Worm (Caenorhabditis elegans) whole organism, early embryonic: ENCODE measurements around the gene srh-11.

Experiments
- B0310.2 ChIP-seq: sonication (generic microtip); optimal IDR thresholded peaks from 2 replicates; lab custom pipeline; 2016; ENCODE audit warnings: mild to moderate bottlenecking, missing genetic modification characterization, missing compliant biosample characterization
- F13C5.2 ChIP-seq: sonication (generic microtip); optimal IDR thresholded peaks from 2 replicates; lab custom pipeline; 2017; ENCODE audit warnings: mild to moderate bottlenecking, missing genetic modification characterization, inconsistent platforms, missing compliant biosample characterization
- aly-1 ChIP-seq: sonication (generic microtip); optimal IDR thresholded peaks from 2 replicates; lab custom pipeline; 2016; ENCODE audit warnings: missing genetic modification characterization, missing compliant biosample characterization
- ama-1 ChIP-seq: fragments of 150-350 bp; optimal IDR thresholded peaks from 2 replicates; lab custom pipeline; 2014
- ceh-13 ChIP-seq: fragments of 200-800 bp; sonication (Bioruptor generic); optimal IDR thresholded peaks from 2 replicates; lab custom pipeline; 2018; ENCODE audit warnings: mild to moderate bottlenecking, missing genetic modification characterization, missing compliant biosample characterization
- ceh-36 ChIP-seq: sonication (generic microtip); optimal IDR thresholded peaks from 2 replicates; lab custom pipeline; 2016; ENCODE audit warnings: missing genetic modification characterization, inconsistent platforms, missing compliant biosample characterization
- ets-7 ChIP-seq: sonication (generic microtip); optimal IDR thresholded peaks from 2 replicates; lab custom pipeline; 2016; ENCODE audit warnings: missing genotype, missing genetic modification characterization, missing compliant biosample characterization
- flt-1 ChIP-seq: fragments of 200-800 bp; sonication (Bioruptor generic); IDR thresholded peaks from 2 replicates; pipeline ENCODE4 v1.3.6; 2022; ENCODE audit warnings: missing genetic modification characterization, missing compliant biosample characterization
- hmbx-1 ChIP-seq: sonication (generic microtip); optimal IDR thresholded peaks from 2 replicates; lab custom pipeline; 2016; ENCODE audit warnings: mild to moderate bottlenecking, missing genetic modification characterization, missing compliant biosample characterization
- hmg-4 ChIP-seq: fragments of 200-800 bp; sonication (Bioruptor generic); optimal IDR thresholded peaks from 2 replicates; lab custom pipeline; 2018; ENCODE audit warnings: mild to moderate bottlenecking, missing genetic modification characterization, missing compliant biosample characterization
- hnd-1 ChIP-seq: sonication (generic microtip); optimal IDR thresholded peaks from 2 replicates; lab custom pipeline; 2016; ENCODE audit warnings: missing genetic modification characterization, missing compliant biosample characterization
- pes-1 ChIP-seq: fragments of 200-800 bp; sonication (Bioruptor generic); IDR thresholded peaks from 2 replicates; pipeline ENCODE4 v1.3.6; 2022; ENCODE audit warnings: missing genetic modification reagents, missing genetic modification characterization, missing compliant biosample characterization
- scrt-1 ChIP-seq: fragments of 200-800 bp; sonication (Bioruptor generic); IDR thresholded peaks from 2 replicates; pipeline ENCODE4 v1.3.6; 2022; ENCODE audit warnings: missing genetic modification characterization, missing compliant biosample characterization
- sea-1 ChIP-seq: fragments of 200-800 bp; sonication (Bioruptor generic); conservative IDR thresholded peaks from 2 replicates; pipeline ENCODE4 v1.3.6; 2022; ENCODE audit warnings: missing genetic modification characterization, missing compliant biosample characterization
- tbx-11 ChIP-seq: fragments of 200-800 bp; sonication (Bioruptor generic); IDR thresholded peaks from 2 replicates; pipeline ENCODE4 v1.3.6; 2022; ENCODE audit warnings: missing genetic modification characterization, missing compliant biosample characterization
- tbx-37 ChIP-seq: fragments of 200-800 bp; sonication (Bioruptor generic); conservative IDR thresholded peaks from 2 replicates; pipeline ENCODE4 v1.3.6; 2022; ENCODE audit warnings: missing genetic modification reagents, missing genetic modification characterization, missing compliant biosample characterization
- tra-4 ChIP-seq: sonication (generic microtip); optimal IDR thresholded peaks from 2 replicates; lab custom pipeline; 2017; ENCODE audit warnings: missing genetic modification characterization, missing compliant biosample characterization

The srh-11 gene

DNA sequence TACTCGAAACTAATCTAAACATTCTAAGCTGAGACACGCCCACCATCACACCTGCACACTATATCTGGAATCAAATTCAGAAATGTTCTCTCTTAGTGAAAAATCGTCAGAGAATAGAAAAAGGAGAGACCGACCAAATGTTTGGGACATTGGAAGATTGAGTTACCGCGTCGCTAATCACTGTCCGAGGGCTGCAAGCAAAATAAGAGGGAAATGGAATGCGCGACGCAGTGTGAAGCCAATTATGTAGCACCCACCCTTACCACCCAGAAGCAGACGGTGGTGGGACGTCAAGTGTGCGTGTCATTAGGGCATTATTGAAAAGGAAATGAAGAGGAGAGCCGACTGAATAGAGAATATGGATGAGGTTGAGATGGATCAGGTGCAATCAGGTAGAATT, 7.3 kb downstream of the srh-11 start:
- TF ChIP-seq scrt-1, result no peak
- TF ChIP-seq hmg-4 (GFP tag; lab: Kevin White, UChicago), result no peak
- TF ChIP-seq ets-7 (tag; lab: Kevin White, UChicago), result no peak
- TF ChIP-seq hmbx-1, result no peak
- no peak for TF ChIP-seq tbx-37 (GFP tag; lab: Robert Waterston, UW)
- no peak for TF ChIP-seq tbx-11
- TF ChIP-seq ceh-13, result no peak
- no peak for TF ChIP-seq sea-1 (GFP tag; lab: Robert Waterston, UW)
- TF ChIP-seq tra-4, result no peak

DNA sequence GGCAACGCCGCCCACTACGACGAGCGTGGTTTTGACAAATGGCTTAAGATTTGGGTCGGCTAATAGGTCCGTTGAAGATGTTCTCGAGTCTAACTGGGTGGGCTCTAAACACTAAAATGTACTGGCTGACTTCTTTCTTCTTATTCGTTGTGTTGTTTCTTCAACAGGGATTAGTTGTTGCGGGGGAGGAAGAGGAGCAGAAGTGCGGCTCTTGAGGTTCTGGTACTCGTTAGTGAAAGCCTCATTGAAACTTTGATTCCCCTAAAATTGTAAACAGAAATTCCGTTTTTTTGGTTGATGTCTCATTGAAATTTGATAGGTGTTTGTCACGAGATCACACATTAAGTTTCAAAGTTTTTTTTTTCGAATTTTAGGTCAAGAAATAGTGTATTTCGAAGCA, 8.1 kb downstream of the srh-11 start:
- TF ChIP-seq hmg-4 (GFP tag; lab: Kevin White, UChicago), result no peak
- TF ChIP-seq flt-1 (GFP tag; lab: Robert Waterston, UW), result no peak
- no peak for TF ChIP-seq B0310.2
- no peak for TF ChIP-seq F13C5.2 (tag; lab: Kevin White, UChicago)
- TF ChIP-seq tbx-11, result no peak
- TF ChIP-seq tbx-37 (GFP tag; lab: Robert Waterston, UW), result no peak
- no peak for TF ChIP-seq pes-1 (GFP tag; lab: Robert Waterston, UW)
- no peak for TF ChIP-seq ama-1 (lab: Kevin White, UChicago)
- no peak for TF ChIP-seq ets-7 (tag; lab: Kevin White, UChicago)
- no peak for TF ChIP-seq ceh-13
- TF ChIP-seq aly-1 (tag; lab: Kevin White, UChicago), result no peak
- no peak for TF ChIP-seq scrt-1
- no peak for TF ChIP-seq hmbx-1
- no peak for TF ChIP-seq hnd-1 (tag; lab: Kevin White, UChicago)
- no peak for TF ChIP-seq ceh-36 (tag; lab: Kevin White, UChicago)

DNA sequence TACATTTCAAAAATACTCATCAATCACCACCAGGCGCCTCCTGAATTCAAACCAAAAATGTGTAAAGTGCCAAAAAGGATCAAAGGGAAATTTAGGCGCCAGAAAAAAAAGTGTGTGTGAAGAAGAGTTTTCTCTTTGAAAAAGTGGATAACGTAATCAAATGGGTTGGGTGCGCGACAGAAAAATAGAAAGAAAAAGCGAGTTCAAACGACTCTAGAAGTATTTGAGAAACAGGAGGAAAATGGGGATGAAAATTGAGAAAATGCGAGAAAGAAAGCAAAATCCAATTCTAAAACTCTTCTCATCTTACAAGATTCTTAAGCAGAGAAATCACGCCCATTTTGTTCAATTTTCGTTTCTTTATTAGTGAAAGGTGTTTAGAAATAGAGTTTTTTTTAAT, 10.4 kb downstream of the srh-11 start:
- TF ChIP-seq ets-7 (tag; lab: Kevin White, UChicago) (no peak), hmg-4 (GFP tag; lab: Kevin White, UChicago) (no peak), flt-1 (GFP tag; lab: Robert Waterston, UW) (no peak), ama-1 (lab: Kevin White, UChicago) (no peak), hnd-1 (tag; lab: Kevin White, UChicago) (no peak), tra-4 (no peak), pes-1 (GFP tag; lab: Robert Waterston, UW) (no peak), tbx-37 (GFP tag; lab: Robert Waterston, UW) (no peak), B0310.2 (no peak), ceh-36 (tag; lab: Kevin White, UChicago) (no peak), scrt-1 (no peak), sea-1 (GFP tag; lab: Robert Waterston, UW) (no peak), F13C5.2 (tag; lab: Kevin White, UChicago) (no peak)

DNA sequence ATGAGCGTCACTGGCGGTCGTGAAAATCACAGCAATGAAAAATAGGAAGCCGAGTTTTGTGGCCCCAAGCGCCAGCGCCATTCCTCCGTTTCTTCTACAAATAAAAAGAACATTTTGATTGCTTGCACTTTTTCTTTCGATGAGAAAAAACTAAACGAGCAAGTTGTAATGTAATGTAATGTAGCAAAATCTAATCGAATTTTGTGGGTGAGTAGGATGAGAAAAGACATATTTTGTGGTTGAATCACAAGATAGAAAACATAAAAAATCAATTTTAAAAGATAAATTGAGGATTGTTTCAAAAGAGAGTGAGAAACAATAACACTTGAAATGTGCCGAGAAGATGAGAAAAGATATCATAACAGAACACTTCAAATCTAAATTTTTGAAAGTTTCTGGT, 11.2 kb downstream of the srh-11 start, which contains the start of gene R09F10.5:
TSS of gene R09F10.5 (minus strand) at position 101 of the 400 bp plus-strand sequence.
- no peak for TF ChIP-seq hnd-1 (tag; lab: Kevin White, UChicago)
- no peak for TF ChIP-seq scrt-1
- no peak for TF ChIP-seq tbx-37 (GFP tag; lab: Robert Waterston, UW)

DNA sequence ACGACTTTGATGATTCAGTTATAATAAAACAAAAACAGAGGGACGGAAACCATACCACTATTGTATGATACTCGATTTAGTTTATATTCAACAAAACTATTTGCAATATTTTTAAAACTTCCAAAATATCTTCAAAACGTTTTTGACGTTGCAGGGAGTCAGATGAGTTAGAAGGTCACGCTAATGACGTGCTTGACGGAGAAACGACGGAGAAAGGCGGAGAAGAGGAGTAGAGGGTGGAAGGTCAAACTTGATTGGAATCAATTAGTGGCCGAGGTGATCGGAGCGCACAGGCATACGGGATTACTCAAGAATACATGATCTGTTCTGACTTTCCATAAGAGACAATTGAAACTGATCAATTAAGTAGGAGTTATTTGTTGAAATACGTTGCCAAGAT, 16.0 kb downstream of the srh-11 start:
- TF ChIP-seq hmbx-1 (no peak), ceh-36 (tag; lab: Kevin White, UChicago) (no peak), pes-1 (GFP tag; lab: Robert Waterston, UW) (no peak), aly-1 (tag; lab: Kevin White, UChicago) (no peak), tbx-11 (no peak), hnd-1 (tag; lab: Kevin White, UChicago) (no peak), hmg-4 (GFP tag; lab: Kevin White, UChicago) (no peak), tbx-37 (GFP tag; lab: Robert Waterston, UW) (no peak), ets-7 (tag; lab: Kevin White, UChicago) (no peak), B0310.2 (no peak), ceh-13 (no peak), flt-1 (GFP tag; lab: Robert Waterston, UW) (no peak), scrt-1 (no peak), ama-1 (lab: Kevin White, UChicago) (no peak), sea-1 (GFP tag; lab: Robert Waterston, UW) (no peak), tra-4 (no peak), F13C5.2 (tag; lab: Kevin White, UChicago) (no peak)

DNA sequence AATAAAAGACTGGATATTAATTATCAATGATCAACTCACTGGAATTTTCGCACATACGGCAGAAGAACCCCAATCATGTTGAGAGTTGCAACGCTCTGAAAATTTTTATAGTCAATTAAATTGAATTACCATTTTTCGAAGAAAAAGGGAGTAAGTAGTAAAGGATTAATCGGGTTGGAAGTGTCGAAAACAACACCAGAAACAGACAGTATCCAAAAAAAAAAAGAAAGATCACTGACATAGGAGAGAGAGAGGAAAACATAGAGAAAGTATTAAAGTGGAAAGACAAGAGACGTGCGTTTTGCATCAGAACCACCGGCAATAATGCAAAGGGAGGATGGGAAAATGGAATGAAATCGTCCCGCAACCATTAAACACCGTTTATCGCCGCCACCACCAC, 16.6 kb downstream of the srh-11 start, which contains the start of gene inx-5:
TSS of gene inx-5 (minus strand) at position 101 of the 400 bp plus-strand sequence.
- TF ChIP-seq F13C5.2 (tag; lab: Kevin White, UChicago) (no peak), aly-1 (tag; lab: Kevin White, UChicago) (no peak), ceh-13 (no peak), tbx-37 (GFP tag; lab: Robert Waterston, UW) (no peak), tra-4 (no peak), hmbx-1 (no peak), pes-1 (GFP tag; lab: Robert Waterston, UW) (no peak), sea-1 (GFP tag; lab: Robert Waterston, UW) (no peak), hnd-1 (tag; lab: Kevin White, UChicago) (no peak), ets-7 (tag; lab: Kevin White, UChicago) (no peak), flt-1 (GFP tag; lab: Robert Waterston, UW) (no peak), tbx-11 (no peak), ama-1 (lab: Kevin White, UChicago) (no peak), ceh-36 (tag; lab: Kevin White, UChicago) (no peak), hmg-4 (GFP tag; lab: Kevin White, UChicago) (no peak), B0310.2 (no peak), scrt-1 (no peak)

DNA sequence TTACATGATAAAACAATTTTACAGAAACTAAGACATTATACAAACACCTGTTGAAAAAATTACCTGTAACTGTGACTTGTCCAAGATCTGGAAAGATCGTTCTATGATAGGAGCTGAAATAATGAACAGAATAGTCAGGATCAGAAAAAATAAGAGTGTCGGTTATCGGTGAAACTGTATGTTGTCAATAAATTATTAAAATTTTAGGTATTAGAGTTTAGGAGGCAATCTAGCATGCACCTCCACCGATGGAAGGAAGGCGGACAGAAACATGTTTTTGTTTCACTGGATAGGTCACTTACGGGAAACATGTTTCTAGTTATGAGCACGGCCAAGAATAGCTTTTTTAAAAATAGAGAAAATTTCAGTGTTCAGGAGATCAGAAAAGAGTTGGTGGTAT, 19.3 kb downstream of the srh-11 start, which contains the start of gene ced-13:
TSS of gene ced-13 (minus strand) at position 101 of the 400 bp plus-strand sequence.
- TF ChIP-seq tra-4 (no peak), sea-1 (GFP tag; lab: Robert Waterston, UW) (no peak), hmg-4 (GFP tag; lab: Kevin White, UChicago) (no peak), flt-1 (GFP tag; lab: Robert Waterston, UW) (no peak), tbx-11 (no peak), hnd-1 (tag; lab: Kevin White, UChicago) (no peak), B0310.2 (no peak), ceh-36 (tag; lab: Kevin White, UChicago) (no peak), hmbx-1 (no peak), pes-1 (GFP tag; lab: Robert Waterston, UW) (no peak)
